Worm (Caenorhabditis elegans): ENCODE data around the gene clec-137.

- TF ChIP-seq lin-39 (tag; optimal IDR thresholded peaks at IDR 0.05): no peak
- TF ChIP-seq crh-2 (tag; optimal IDR thresholded peaks at IDR 0.05): no peak
- no peak for TF ChIP-seq ztf-4 (tag; optimal IDR thresholded peaks at IDR 0.05)
- no peak for TF ChIP-seq lin-11 (tag; optimal IDR thresholded peaks at IDR 0.05)
- TF ChIP-seq mdl-1 (tag; optimal IDR thresholded peaks at IDR 0.05): no peak
- no peak for TF ChIP-seq nhr-12 (tag; optimal IDR thresholded peaks at IDR 0.05)
- TF ChIP-seq lin-13 (GFP tag; optimal IDR thresholded peaks at IDR 0.05): no peak
- TF ChIP-seq nhr-6 (tag; optimal IDR thresholded peaks at IDR 0.05): no peak
- no peak for TF ChIP-seq nhr-25 (tag; optimal IDR thresholded peaks at IDR 0.05)
- TF ChIP-seq R02D3.7 (tag; optimal IDR thresholded peaks at IDR 0.05): no peak
Observed at ce11 chrII:4667572-4667971, 49.7 kb upstream of the clec-137 start, which contains the start of gene fut-5.

Measured in whole organism, L2 larva.